Worm (Caenorhabditis elegans) whole organism, midembryonic: ENCODE data around the gene irld-47.

ENCODE experiments used
- flt-1 ChIP-seq: fragments of 200-800 bp; sonication (Bioruptor generic); IDR thresholded peaks from 2 replicates; pipeline ENCODE4 v1.3.6; 2022; ENCODE audit warnings: missing genetic modification characterization, missing compliant biosample characterization
- med-1 ChIP-seq: sonication (generic microtip); optimal IDR thresholded peaks from 2 replicates; lab custom pipeline; 2017; ENCODE audit warnings: missing genetic modification characterization, mild to moderate bottlenecking, missing compliant biosample characterization, antibody characterized with exemption, missing genetic modification reagents; ENCODE audit not compliant: insufficient read depth
- ztf-29 ChIP-seq: fragments of 200-800 bp; sonication (Bioruptor generic); IDR thresholded peaks from 2 replicates; pipeline ENCODE4 v1.3.6; 2022; ENCODE audit warnings: missing genetic modification reagents, missing genetic modification characterization, missing compliant biosample characterization

DNA sequence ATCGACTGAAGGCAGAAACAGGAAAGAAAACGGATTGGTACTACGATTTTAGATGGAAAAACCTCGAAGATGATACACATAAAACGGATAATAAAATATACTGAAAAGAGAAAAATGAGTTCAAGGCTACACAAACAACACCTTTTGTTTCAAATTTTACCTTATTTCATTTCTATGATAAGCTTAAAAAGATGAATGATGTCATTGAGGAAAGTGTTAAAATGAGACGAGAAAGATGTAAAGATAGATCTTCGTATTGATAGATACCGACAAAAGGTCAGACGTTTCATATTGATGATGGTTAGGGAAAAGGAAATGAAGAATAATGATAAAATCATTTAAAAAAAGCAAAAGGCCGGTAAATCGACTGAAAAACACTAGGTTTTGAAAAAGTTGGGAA lies 32.7 kb downstream of the irld-47 start:
- TF ChIP-seq med-1 (GFP tag; lab: Kevin White, UChicago) (no peak), ztf-29 (no peak), flt-1 (no peak)
